Fruit fly (Drosophila melanogaster) whole organism, embryonic: ENCODE measurements around the gene CG31777.
A peak's percentile ranks its signal among the peaks of the same experiment; 100 is the strongest.

ENCODE experiments used
- Adf1 ChIP-seq: fragments of 200-800 bp; sonication (Bioruptor generic); IDR thresholded peaks from 2 replicates; pipeline ENCODE4 v1.3.6; 2022; ENCODE audit warnings: missing biosample characterization, missing genetic modification characterization
- CG10209 ChIP-seq: fragments of 200-800 bp; sonication (Bioruptor generic); optimal IDR thresholded peaks from 3 replicates; lab custom pipeline; 2017; ENCODE audit warnings: missing biosample characterization, mild to moderate bottlenecking, missing genetic modification characterization, missing genetic modification reagents
- CG10267 ChIP-seq: fragments of 200-800 bp; sonication (Bioruptor generic); optimal IDR thresholded peaks from 2 replicates; lab custom pipeline; 2018; ENCODE audit warnings: missing biosample characterization, mild to moderate bottlenecking, missing genetic modification characterization, moderate library complexity
- CG10654 ChIP-seq: fragments of 200-800 bp; sonication (Bioruptor generic); optimal IDR thresholded peaks from 2 replicates; lab custom pipeline; 2016; ENCODE audit warnings: missing biosample characterization, missing genetic modification characterization
- CG12155 ChIP-seq: fragments of 200-800 bp; sonication (Bioruptor generic); optimal IDR thresholded peaks from 3 replicates; lab custom pipeline; 2016; ENCODE audit warnings: missing biosample characterization, missing genetic modification characterization
- CG12391 ChIP-seq: fragments of 200-800 bp; sonication (Bioruptor generic); optimal IDR thresholded peaks from 3 replicates; lab custom pipeline; 2018; ENCODE audit warnings: missing biosample characterization, mild to moderate bottlenecking, missing genetic modification characterization, moderate library complexity
- CG1529 ChIP-seq: fragments of 200-800 bp; sonication (Bioruptor generic); optimal IDR thresholded peaks from 3 replicates; lab custom pipeline; 2018; ENCODE audit warnings: missing biosample characterization, missing genetic modification characterization
- CG1832 ChIP-seq: fragments of 200-800 bp; sonication (Bioruptor generic); optimal IDR thresholded peaks from 2 replicates; lab custom pipeline; 2017; ENCODE audit warnings: missing biosample characterization, mild to moderate bottlenecking, missing genetic modification characterization, inconsistent platforms
- CG30020 ChIP-seq: fragments of 200-800 bp; optimal IDR thresholded peaks from 2 replicates; lab custom pipeline; 2019; ENCODE audit warnings: missing biosample characterization, mild to moderate bottlenecking, missing genetic modification characterization, moderate library complexity
- CG30403 ChIP-seq: fragments of 200-800 bp; sonication (Bioruptor generic); optimal IDR thresholded peaks from 3 replicates; lab custom pipeline; 2016; ENCODE audit warnings: missing biosample characterization, missing genetic modification characterization
- CG31365 ChIP-seq: fragments of 200-800 bp; sonication (Bioruptor generic); optimal IDR thresholded peaks from 2 replicates; lab custom pipeline; 2018; ENCODE audit warnings: missing biosample characterization, mild to moderate bottlenecking, missing genetic modification characterization
- CG4360 ChIP-seq: fragments of 200-800 bp; sonication (Bioruptor generic); IDR thresholded peaks from 2 replicates; pipeline ENCODE4 v1.3.6; 2022; ENCODE audit warnings: missing biosample characterization, missing genetic modification characterization
- CG5953 ChIP-seq: fragments of 200-800 bp; sonication (Bioruptor generic); IDR thresholded peaks from 2 replicates; pipeline ENCODE4 v1.3.6; 2022; ENCODE audit warnings: missing biosample characterization, missing genetic modification characterization
- CG6654 ChIP-seq: fragments of 200-800 bp; sonication (Bioruptor generic); optimal IDR thresholded peaks from 2 replicates; lab custom pipeline; 2017; ENCODE audit warnings: missing biosample characterization, mild to moderate bottlenecking, missing genetic modification characterization
- CG6765 ChIP-seq: fragments of 200-800 bp; sonication (Bioruptor generic); optimal IDR thresholded peaks from 3 replicates; lab custom pipeline; 2017; ENCODE audit warnings: missing biosample characterization, mild to moderate bottlenecking, missing genetic modification characterization
- CG7271 ChIP-seq: fragments of 200-800 bp; sonication (Bioruptor generic); optimal IDR thresholded peaks from 2 replicates; lab custom pipeline; 2018; ENCODE audit warnings: missing biosample characterization, mild to moderate bottlenecking, missing genetic modification characterization, moderate library complexity
- CG7556 ChIP-seq: fragments of 200-800 bp; sonication (Bioruptor generic); optimal IDR thresholded peaks from 2 replicates; lab custom pipeline; 2017; ENCODE audit warnings: missing biosample characterization, mild to moderate bottlenecking, missing genetic modification characterization
- CG7745 ChIP-seq: fragments of 200-800 bp; sonication (Bioruptor generic); optimal IDR thresholded peaks from 2 replicates; lab custom pipeline; 2018; ENCODE audit warnings: missing biosample characterization, mild to moderate bottlenecking, missing genetic modification characterization, moderate library complexity
- CG8388 ChIP-seq: fragments of 200-800 bp; sonication (Bioruptor generic); optimal IDR thresholded peaks from 2 replicates; lab custom pipeline; 2019; ENCODE audit warnings: missing biosample characterization, mild to moderate bottlenecking, missing genetic modification characterization, moderate library complexity
- CG8765 ChIP-seq: fragments of 200-800 bp; sonication (Bioruptor generic); IDR thresholded peaks from 2 replicates; pipeline ENCODE4 v1.3.6; 2022; ENCODE audit warnings: missing biosample characterization, missing genetic modification characterization
- CG8924 ChIP-seq: fragments of 200-800 bp; optimal IDR thresholded peaks from 3 replicates; lab custom pipeline; 2019; ENCODE audit warnings: missing biosample characterization, mild to moderate bottlenecking, missing genetic modification characterization, moderate library complexity
- CG9727 ChIP-seq: fragments of 200-800 bp; sonication (Bioruptor generic); optimal IDR thresholded peaks from 3 replicates; lab custom pipeline; 2017; ENCODE audit warnings: missing biosample characterization, mild to moderate bottlenecking, missing genetic modification characterization
- CkIIα-i1 ChIP-seq: fragments of 200-800 bp; sonication (Bioruptor generic); IDR thresholded peaks from 2 replicates; pipeline ENCODE4 v1.3.6; 2022; ENCODE audit warnings: missing biosample characterization, missing genetic modification characterization
- Dbx ChIP-seq: fragments of 200-800 bp; sonication (Bioruptor generic); IDR thresholded peaks from 3 replicates; pipeline ENCODE4 v1.3.6; 2022; ENCODE audit warnings: missing biosample characterization, missing genetic modification characterization
- Mad ChIP-seq: fragments of 200-800 bp; sonication (Bioruptor generic); optimal IDR thresholded peaks from 2 replicates; lab custom pipeline; 2016; ENCODE audit warnings: missing biosample characterization, missing genetic modification characterization
- NC2α ChIP-seq: fragments of 200-800 bp; sonication (Bioruptor generic); optimal IDR thresholded peaks from 2 replicates; lab custom pipeline; 2016; ENCODE audit warnings: missing biosample characterization, missing genetic modification characterization
- Oli ChIP-seq: fragments of 200-800 bp; sonication (Bioruptor generic); optimal IDR thresholded peaks from 2 replicates; lab custom pipeline; 2018; ENCODE audit warnings: missing biosample characterization, mild to moderate bottlenecking, missing genetic modification characterization, moderate library complexity
- Optix ChIP-seq: fragments of 200-800 bp; sonication (Bioruptor generic); IDR thresholded peaks from 3 replicates; pipeline ENCODE4 v1.3.6; 2022; ENCODE audit warnings: missing biosample characterization, missing genetic modification characterization
- Rx ChIP-seq: fragments of 200-800 bp; sonication (Bioruptor generic); IDR thresholded peaks from 2 replicates; pipeline ENCODE4 v1.3.6; 2022; ENCODE audit warnings: missing biosample characterization, missing genetic modification characterization
- Spps ChIP-seq: fragments of 200-800 bp; sonication (Bioruptor generic); optimal IDR thresholded peaks from 2 replicates; lab custom pipeline; 2018; ENCODE audit warnings: missing biosample characterization, mild to moderate bottlenecking, missing genetic modification characterization
- Sry-β ChIP-seq: fragments of 200-800 bp; sonication (Bioruptor generic); optimal IDR thresholded peaks from 2 replicates; lab custom pipeline; 2018; ENCODE audit warnings: missing biosample characterization, mild to moderate bottlenecking, missing genetic modification characterization, moderate library complexity
- Taf1 ChIP-seq: fragments of 200-800 bp; sonication (Bioruptor generic); IDR thresholded peaks from 2 replicates; pipeline ENCODE4 v1.3.6; 2022; ENCODE audit warnings: missing biosample characterization, missing genetic modification characterization
- ac ChIP-seq: fragments of 200-800 bp; sonication (Bioruptor generic); optimal IDR thresholded peaks from 3 replicates; lab custom pipeline; 2017; ENCODE audit warnings: missing biosample characterization, mild to moderate bottlenecking, missing genetic modification characterization
- br ChIP-seq: fragments of >200 bp; optimal IDR thresholded peaks from 2 replicates; lab custom pipeline; 2017
- cato ChIP-seq: fragments of 200-800 bp; sonication (Bioruptor generic); optimal IDR thresholded peaks from 2 replicates; lab custom pipeline; 2016; ENCODE audit warnings: missing biosample characterization, missing genetic modification characterization, borderline replicate concordance
- ems ChIP-seq: fragments of 200-800 bp; sonication (Bioruptor generic); optimal IDR thresholded peaks from 3 replicates; lab custom pipeline; 2016; ENCODE audit warnings: missing biosample characterization, missing genetic modification characterization
- grn ChIP-seq: fragments of 200-800 bp; sonication (Bioruptor generic); optimal IDR thresholded peaks from 3 replicates; lab custom pipeline; 2017; ENCODE audit warnings: missing biosample characterization, missing genetic modification characterization
- hb ChIP-seq: fragments of 200-800 bp; sonication (Bioruptor generic); IDR thresholded peaks from 3 replicates; pipeline ENCODE4 v1.3.6; 2022; ENCODE audit warnings: missing biosample characterization, missing genetic modification characterization; ENCODE audit not compliant: partially characterized antibody
- jing ChIP-seq: fragments of 200-800 bp; sonication (Bioruptor generic); optimal IDR thresholded peaks from 2 replicates; lab custom pipeline; 2018; ENCODE audit warnings: missing biosample characterization, mild to moderate bottlenecking, missing genetic modification characterization
- lilli ChIP-seq: fragments of 200-800 bp; sonication (Bioruptor generic); optimal IDR thresholded peaks from 3 replicates; lab custom pipeline; 2016; ENCODE audit warnings: missing biosample characterization, missing genetic modification characterization
- maf-S ChIP-seq: fragments of 200-800 bp; sonication (Bioruptor generic); optimal IDR thresholded peaks from 2 replicates; lab custom pipeline; 2016; ENCODE audit warnings: missing biosample characterization, missing genetic modification characterization
- nmo ChIP-seq: fragments of 200-800 bp; sonication (Bioruptor generic); optimal IDR thresholded peaks from 2 replicates; lab custom pipeline; 2018; ENCODE audit warnings: missing biosample characterization, mild to moderate bottlenecking, missing genetic modification characterization, moderate library complexity
- pfk ChIP-seq: fragments of 200-800 bp; sonication (Bioruptor generic); optimal IDR thresholded peaks from 2 replicates; lab custom pipeline; 2018; ENCODE audit warnings: missing biosample characterization, mild to moderate bottlenecking, missing genetic modification characterization, moderate library complexity
- pnt ChIP-seq: fragments of 200-800 bp; sonication (Bioruptor generic); optimal IDR thresholded peaks from 3 replicates; lab custom pipeline; 2016; ENCODE audit warnings: missing biosample characterization, missing genetic modification characterization
- prd ChIP-seq, 3 experiments: fragments of >200 bp in 2 of 3; fragments of 200-800 bp in 1 of 3; sonication (Bioruptor generic) in 1 of 3; optimal IDR thresholded peaks in 2 of 3; IDR thresholded peaks in 1 of 3; 2 replicates in 2 of 3; 3 replicates in 1 of 3; pipeline versions ENCODE4 v1.3.6 to Lab custom; 2017 to 2022; ENCODE audit warnings: missing biosample characterization in 1 of 3, missing genetic modification characterization in 1 of 3
- rib ChIP-seq: fragments of 200-800 bp; sonication (Bioruptor generic); IDR thresholded peaks from 2 replicates; pipeline ENCODE4 v1.3.6; 2022; ENCODE audit warnings: missing biosample characterization, missing genetic modification characterization
- slbo ChIP-seq: fragments of 200-800 bp; sonication (Bioruptor generic); IDR thresholded peaks from 2 replicates; pipeline ENCODE4 v1.3.6; 2022; ENCODE audit warnings: missing biosample characterization, missing genetic modification characterization
- tgo ChIP-seq: fragments of 200-800 bp; sonication (Bioruptor generic); IDR thresholded peaks from 3 replicates; pipeline ENCODE4 v1.3.6; 2022; ENCODE audit warnings: missing biosample characterization, missing genetic modification characterization
- vnd ChIP-seq: fragments of 200-800 bp; sonication (Bioruptor generic); IDR thresholded peaks from 3 replicates; pipeline ENCODE4 v1.3.6; 2022; ENCODE audit warnings: missing biosample characterization, missing genetic modification characterization; ENCODE audit not compliant: partially characterized antibody
- zen ChIP-seq: fragments of 200-800 bp; sonication (Bioruptor generic); optimal IDR thresholded peaks from 3 replicates; lab custom pipeline; 2018; ENCODE audit warnings: missing biosample characterization, mild to moderate bottlenecking, missing genetic modification characterization, moderate library complexity
- zen2 ChIP-seq: fragments of 200-800 bp; sonication (Bioruptor generic); IDR thresholded peaks from 3 replicates; pipeline ENCODE4 v1.3.6; 2022; ENCODE audit warnings: missing biosample characterization, missing genetic modification characterization; ENCODE audit not compliant: partially characterized antibody

The CG31777 gene

DNA sequence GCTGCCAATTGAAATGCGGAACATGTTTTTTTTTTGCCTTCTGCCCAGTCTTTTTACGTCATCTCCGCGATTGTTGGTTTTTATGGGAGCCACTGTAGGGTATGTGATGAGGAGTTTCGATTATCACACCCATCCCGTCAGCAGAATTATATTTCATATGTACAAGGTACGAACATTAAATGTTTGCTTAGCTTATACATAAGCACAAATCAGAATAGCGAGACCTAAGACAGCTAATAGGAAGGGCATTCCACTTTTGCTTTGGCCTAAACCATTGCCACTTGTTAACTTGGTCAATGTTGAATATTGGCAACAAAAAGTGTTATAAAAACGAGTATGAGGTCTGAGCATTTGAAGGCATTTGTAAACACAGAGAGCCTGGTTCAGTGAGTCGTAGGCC lies 3.6 kb downstream of the CG31777 start, which contains the start of gene CG2816 (continued):
- TF ChIP-seq CG6654: no peak
- TF ChIP-seq Mad (GFP tag; lab: Kevin White, UChicago): peak; percentile 11
- TF ChIP-seq rib (GFP tag; lab: Robert Waterston, UW): peak; percentile 94
- TF ChIP-seq pnt (GFP tag; lab: Kevin White, UChicago): no peak
- TF ChIP-seq Rx (GFP tag; lab: Robert Waterston, UW): 0 out of 2 replicates have a peak, but pooled peaks have one; percentile 15
- no peak for TF ChIP-seq jing
- TF ChIP-seq ac: no peak
- peak; percentile 32 for TF ChIP-seq CG10654 (GFP tag; lab: Kevin White, UChicago)
- TF ChIP-seq CG12391 (tag; lab: Kevin White, UChicago): no peak
- no peak for TF ChIP-seq CG8388 (GFP tag; lab: Kevin White, UChicago)
- TF ChIP-seq CG10267 (tag; lab: Kevin White, UChicago): peak; percentile 19
- no peak for TF ChIP-seq Sry-β (GFP tag; lab: Kevin White, UChicago)
- TF ChIP-seq zen: no peak
- TF ChIP-seq CG7556 (GFP tag; lab: Kevin White, UChicago): no peak
- no peak for TF ChIP-seq vnd (GFP tag; lab: Robert Waterston, UW)
- no peak for TF ChIP-seq CG8765 (GFP tag; lab: Robert Waterston, UW)
- no peak for TF ChIP-seq cato (GFP tag; lab: Kevin White, UChicago)
- no peak for TF ChIP-seq pfk (GFP tag; lab: Kevin White, UChicago)
- TF ChIP-seq Oli: peak; percentile 42
- TF ChIP-seq Taf1: peak; percentile 73
- 0 out of 3 replicates have a peak, but pooled peaks have one; percentile 40 for TF ChIP-seq Optix (GFP tag; lab: Robert Waterston, UW)
- TF ChIP-seq CG9727 (GFP tag; lab: Kevin White, UChicago): no peak
- TF ChIP-seq CG1832 (GFP tag; lab: Kevin White, UChicago): no peak
- TF ChIP-seq slbo (GFP tag; lab: Robert Waterston, UW): peak; percentile 95
- no peak for TF ChIP-seq zen2 (GFP tag; lab: Robert Waterston, UW)
- peak; percentile 70 for TF ChIP-seq Dbx
- no peak for TF ChIP-seq CG30020 (tag; lab: Kevin White, UChicago)
- TF ChIP-seq grn (GFP tag; lab: Kevin White, UChicago): no peak
- TF ChIP-seq CG6765: no peak
- TF ChIP-seq CG7271 (tag; lab: Kevin White, UChicago): no peak
- TF ChIP-seq hb (GFP tag; lab: Robert Waterston, UW): no peak
- no peak for TF ChIP-seq CG7745 (tag; lab: Kevin White, UChicago)
- peak; percentile 84 for TF ChIP-seq maf-S (GFP tag; lab: Kevin White, UChicago)
- peak; percentile 54 for TF ChIP-seq CG10209 (GFP tag; lab: Kevin White, UChicago)
- no peak for TF ChIP-seq CG4360 (GFP tag; lab: Robert Waterston, UW)
- peak; percentile 29 for TF ChIP-seq CG12155 (GFP tag; lab: Kevin White, UChicago)
- TF ChIP-seq br: no peak
- TF ChIP-seq CG5953 (GFP tag; lab: Robert Waterston, UW): no peak
- TF ChIP-seq CG8924 (tag; lab: Kevin White, UChicago): peak; percentile 64
- no peak for TF ChIP-seq NC2α (GFP tag; lab: Kevin White, UChicago)
- TF ChIP-seq prd (optimal IDR thresholded peaks at IDR 0.05; lab: Kevin White, UChicago): no peak
- no peak; the same call in 2 of the 3 replicates for TF ChIP-seq prd (GFP tag; IDR thresholded peaks at IDR 0.05; lab: Robert Waterston, UW)
- no peak for TF ChIP-seq Spps (tag; lab: Kevin White, UChicago)
- TF ChIP-seq CkIIα-i1 (GFP tag; lab: Robert Waterston, UW): no peak
- TF ChIP-seq tgo (GFP tag; lab: Robert Waterston, UW): peak; percentile 78
- TF ChIP-seq CG1529 (GFP tag; lab: Kevin White, UChicago): no peak
- TF ChIP-seq nmo: no peak
- TF ChIP-seq Adf1 (GFP tag; lab: Robert Waterston, UW): peak; percentile 63
- TF ChIP-seq lilli (GFP tag; lab: Kevin White, UChicago): peak; percentile 93
- no peak for TF ChIP-seq CG31365 (tag; lab: Kevin White, UChicago)
- TF ChIP-seq CG30403 (GFP tag; lab: Kevin White, UChicago): peak; percentile 80
- TF ChIP-seq ems (GFP tag; lab: Kevin White, UChicago): peak; percentile 68
